Worm (Caenorhabditis elegans): ENCODE results near the gene F22B5.4.

Gene F22B5.4

ce11 chrII:8484546-8484945, 35.0 kb downstream of the F22B5.4 start (continued):
- TF ChIP-seq peb-1 (tag; optimal IDR thresholded peaks at IDR 0.05) = no peak
- peak; percentile 56 for TF ChIP-seq F13H6.1 (tag; optimal IDR thresholded peaks at IDR 0.05)
- peak; percentile 78 for TF ChIP-seq crh-2 (tag; optimal IDR thresholded peaks at IDR 0.05)
- TF ChIP-seq elt-1 (tag; optimal IDR thresholded peaks at IDR 0.05) = no peak
- no peak for TF ChIP-seq nhr-23 (tag; optimal IDR thresholded peaks at IDR 0.05)
- TF ChIP-seq nhr-6 (tag; optimal IDR thresholded peaks at IDR 0.05) = no peak
- TF ChIP-seq C34F6.9 (tag; optimal IDR thresholded peaks at IDR 0.05) = peak; percentile 33

- TF ChIP-seq nhr-21 (tag; optimal IDR thresholded peaks at IDR 0.05) (peak; percentile 80), crh-2 (tag; optimal IDR thresholded peaks at IDR 0.05) (peak; percentile 86), unc-39 (tag; optimal IDR thresholded peaks at IDR 0.05) (no peak), ztf-1 (GFP tag; conservative IDR thresholded peaks at IDR 0.05) (no peak), alr-1 (tag; optimal IDR thresholded peaks at IDR 0.05) (no peak), nhr-23 (tag; optimal IDR thresholded peaks at IDR 0.05) (no peak), peb-1 (tag; optimal IDR thresholded peaks at IDR 0.05) (no peak), lin-13 (GFP tag; optimal IDR thresholded peaks at IDR 0.05) (no peak), blmp-1 (tag; optimal IDR thresholded peaks at IDR 0.05; ENCODE audit: insufficient read depth) (peak; percentile 57), nhr-129 (tag; optimal IDR thresholded peaks at IDR 0.05) (peak; percentile 93), mab-5 (tag; optimal IDR thresholded peaks at IDR 0.05) (no peak), nhr-6 (tag; optimal IDR thresholded peaks at IDR 0.05) (peak; percentile 24), nhr-25 (tag; optimal IDR thresholded peaks at IDR 0.05) (peak; percentile 92), ztf-4 (tag; optimal IDR thresholded peaks at IDR 0.05) (no peak), ZK546.5 (tag; optimal IDR thresholded peaks at IDR 0.05) (no peak), sma-9 (GFP tag; optimal IDR thresholded peaks at IDR 0.05) (peak; percentile 89), sma-9 (tag; optimal IDR thresholded peaks at IDR 0.05) (no peak), F13H6.1 (tag; optimal IDR thresholded peaks at IDR 0.05) (peak; percentile 19), gmeb-1 (tag; optimal IDR thresholded peaks at IDR 0.05) (peak; percentile 48), mbf-1 (tag; optimal IDR thresholded peaks at IDR 0.05) (no peak), nhr-10 (tag; optimal IDR thresholded peaks at IDR 0.05) (no peak), aly-2 (tag; optimal IDR thresholded peaks at IDR 0.05) (no peak), lin-39 (tag; optimal IDR thresholded peaks at IDR 0.05) (no peak), fos-1 (tag; optimal IDR thresholded peaks at IDR 0.05) (peak; percentile 73), elt-1 (tag; optimal IDR thresholded peaks at IDR 0.05) (no peak), sma-3 (GFP tag; optimal IDR thresholded peaks at IDR 0.05) (peak; percentile 64), snpc-4 (tag; optimal IDR thresholded peaks at IDR 0.05) (no peak), lsy-2 (tag; optimal IDR thresholded peaks at IDR 0.05) (peak in 1 of 2 experiments; percentile 3), unc-55 (GFP tag; optimal IDR thresholded peaks at IDR 0.05) (no peak)
These were observed 36.1 kb downstream of the F22B5.4 start, which contains the start of gene gbh-2 for ce11 chrII:8485603-8486002. gbh-2 (plus strand) TSS chrII:8485879.

ce11 chrII:8488123-8488522, 38.6 kb downstream of the F22B5.4 start:
- TF ChIP-seq ztf-11 (tag; optimal IDR thresholded peaks at IDR 0.05) (no peak), nhr-23 (tag; optimal IDR thresholded peaks at IDR 0.05) (no peak), unc-39 (tag; optimal IDR thresholded peaks at IDR 0.05) (no peak), lin-13 (GFP tag; optimal IDR thresholded peaks at IDR 0.05) (no peak), nhr-21 (tag; optimal IDR thresholded peaks at IDR 0.05) (no peak), ceh-16 (tag; optimal IDR thresholded peaks at IDR 0.05) (no peak), aly-2 (tag; optimal IDR thresholded peaks at IDR 0.05) (no peak), sem-4 (tag; optimal IDR thresholded peaks at IDR 0.05) (no peak), snpc-4 (tag; optimal IDR thresholded peaks at IDR 0.05) (no peak), peb-1 (tag; optimal IDR thresholded peaks at IDR 0.05) (no peak), dmd-4 (tag; optimal IDR thresholded peaks at IDR 0.05) (no peak), mdl-1 (tag; optimal IDR thresholded peaks at IDR 0.05) (no peak), nhr-6 (tag; optimal IDR thresholded peaks at IDR 0.05) (no peak)

ce11 chrII:8494228-8494717, 44.8 kb downstream of the F22B5.4 start, which contains the start of gene M05D6.9:
M05D6.9 (plus strand) TSS chrII:8494278.
- TF ChIP-seq ztf-1 (GFP tag; conservative IDR thresholded peaks at IDR 0.05) = no peak
- no peak for TF ChIP-seq Y55F3AM.14 (GFP tag; optimal IDR thresholded peaks at IDR 0.05)
- TF ChIP-seq alr-1 (tag; optimal IDR thresholded peaks at IDR 0.05) = no peak
- peak; percentile 75 for TF ChIP-seq blmp-1 (tag; optimal IDR thresholded peaks at IDR 0.05; ENCODE audit: insufficient read depth)
- TF ChIP-seq peb-1 (tag; optimal IDR thresholded peaks at IDR 0.05) = no peak

Data from whole organism, L2 larva.